Worm (Caenorhabditis elegans) whole organism, young adult: Measurements from ENCODE around the gene dct-12.
A peak's percentile ranks its signal among the peaks of the same experiment; 100 is the strongest.

Source experiments
- B0336.3 ChIP-seq: fragments of 200-800 bp; sonication (Bioruptor generic); IDR thresholded peaks from 2 replicates; pipeline ENCODE4 v1.3.6; 2022; ENCODE audit warnings: missing genetic modification characterization, missing compliant biosample characterization
- C17E4.6 ChIP-seq: fragments of 200-800 bp; sonication (Bioruptor generic); IDR thresholded peaks from 2 replicates; pipeline ENCODE4 v1.3.6; 2022; ENCODE audit warnings: missing genetic modification reagents, missing genetic modification characterization, missing compliant biosample characterization
- F22D6.2 ChIP-seq: sonication (generic microtip); optimal IDR thresholded peaks from 2 replicates; lab custom pipeline; 2016; ENCODE audit warnings: mild to moderate bottlenecking, missing genetic modification characterization, missing compliant biosample characterization
- F23B12.7 ChIP-seq: sonication (generic microtip); optimal IDR thresholded peaks from 2 replicates; lab custom pipeline; 2017; ENCODE audit warnings: missing genetic modification characterization, mild to moderate bottlenecking, missing compliant biosample characterization, antibody characterized with exemption, moderate library complexity; ENCODE audit not compliant: insufficient read depth
- F37B4.10 ChIP-seq: fragments of 200-800 bp; sonication (Bioruptor generic); IDR thresholded peaks from 2 replicates; pipeline ENCODE4 v1.3.6; 2022; ENCODE audit warnings: missing genetic modification characterization, missing compliant biosample characterization
- F39B2.1 ChIP-seq: fragments of 200-800 bp; sonication (Bioruptor generic); IDR thresholded peaks from 2 replicates; pipeline ENCODE4 v1.3.6; 2022; ENCODE audit warnings: missing genetic modification reagents, missing genetic modification characterization, missing compliant biosample characterization
- F57C9.4 ChIP-seq: sonication (generic microtip); optimal IDR thresholded peaks from 2 replicates; lab custom pipeline; 2017; ENCODE audit warnings: mild to moderate bottlenecking, missing genetic modification characterization, missing compliant biosample characterization
- Y53G8AR.9 ChIP-seq: fragments of 200-800 bp; sonication (Bioruptor generic); conservative IDR thresholded peaks from 2 replicates; pipeline ENCODE4 v1.3.6; 2022; ENCODE audit warnings: missing genetic modification reagents, missing genetic modification characterization, missing compliant biosample characterization
- Y79H2A.3 ChIP-seq: fragments of 200-800 bp; sonication (Bioruptor generic); conservative IDR thresholded peaks from 2 replicates; pipeline ENCODE4 v1.3.6; 2022; ENCODE audit warnings: missing genetic modification reagents, missing genetic modification characterization, missing compliant biosample characterization
- ZK185.1 ChIP-seq: sonication (generic microtip); optimal IDR thresholded peaks from 2 replicates; lab custom pipeline; 2016; ENCODE audit warnings: mild to moderate bottlenecking, missing genetic modification characterization, missing compliant biosample characterization; ENCODE audit not compliant: poor library complexity, severe bottlenecking
- ama-1 ChIP-seq, 3 experiments: fragments of 150-350 bp in 1 of 3; sonication (generic microtip) in 2 of 3; optimal IDR thresholded peaks; 2 replicates each; lab custom pipeline; 2014 to 2018; ENCODE audit warnings: missing biosample characterization in 2 of 3, missing genetic modification characterization in 2 of 3, missing genetic modification reagents in 2 of 3
- atf-7 ChIP-seq: sonication (generic microtip); optimal IDR thresholded peaks from 2 replicates; lab custom pipeline; 2017; ENCODE audit warnings: mild to moderate bottlenecking, missing genetic modification characterization, missing compliant biosample characterization
- athp-1 ChIP-seq: sonication (generic microtip); optimal IDR thresholded peaks from 2 replicates; lab custom pipeline; 2017; ENCODE audit warnings: mild to moderate bottlenecking, missing genetic modification characterization, missing compliant biosample characterization
- attf-5 ChIP-seq: fragments of 200-800 bp; sonication (Bioruptor generic); optimal IDR thresholded peaks from 2 replicates; lab custom pipeline; 2018; ENCODE audit warnings: mild to moderate bottlenecking, missing genetic modification characterization, missing compliant biosample characterization
- attf-6 ChIP-seq: fragments of 200-800 bp; sonication (Bioruptor generic); IDR thresholded peaks from 2 replicates; pipeline ENCODE4 v1.3.6; 2022; ENCODE audit warnings: missing genetic modification reagents, missing genetic modification characterization, missing compliant biosample characterization
- cebp-2 ChIP-seq: fragments of 200-800 bp; sonication (Bioruptor generic); IDR thresholded peaks from 2 replicates; pipeline ENCODE4 v1.3.6; 2022; ENCODE audit warnings: missing genetic modification characterization, missing compliant biosample characterization
- die-1 ChIP-seq: sonication (generic microtip); optimal IDR thresholded peaks from 2 replicates; lab custom pipeline; 2016; ENCODE audit warnings: missing genotype, mild to moderate bottlenecking, missing genetic modification characterization, missing compliant biosample characterization
- dpl-1 ChIP-seq: fragments of 150-350 bp; optimal IDR thresholded peaks from 2 replicates; lab custom pipeline; 2014; ENCODE audit warnings: missing biosample characterization, missing genetic modification reagents, missing genetic modification characterization
- egl-18 ChIP-seq: fragments of 200-800 bp; sonication (Bioruptor generic); IDR thresholded peaks from 2 replicates; pipeline ENCODE4 v1.3.6; 2022; ENCODE audit warnings: missing genetic modification reagents, missing genetic modification characterization, missing compliant biosample characterization
- egl-44 ChIP-seq: fragments of 200-800 bp; sonication (Bioruptor generic); IDR thresholded peaks from 2 replicates; pipeline ENCODE4 v1.3.6; 2022; ENCODE audit warnings: missing genetic modification reagents, missing genetic modification characterization, missing compliant biosample characterization
- ets-4 ChIP-seq: fragments of 200-800 bp; sonication (Bioruptor generic); optimal IDR thresholded peaks from 2 replicates; lab custom pipeline; 2018; ENCODE audit warnings: mild to moderate bottlenecking, missing genetic modification characterization, missing compliant biosample characterization
- hlh-12 ChIP-seq: sonication (generic microtip); optimal IDR thresholded peaks from 2 replicates; lab custom pipeline; 2016; ENCODE audit warnings: missing genetic modification characterization, missing compliant biosample characterization
- hrde-1 ChIP-seq: sonication (generic microtip); optimal IDR thresholded peaks from 2 replicates; lab custom pipeline; 2016; ENCODE audit warnings: missing genetic modification characterization, mild to moderate bottlenecking, missing compliant biosample characterization, moderate library complexity, missing genotype, missing genetic modification reagents, borderline replicate concordance
- let-607 ChIP-seq, 2 experiments: fragments of 200-800 bp in 1 of 2; sonication (Bioruptor generic) in 1 of 2; sonication (generic microtip) in 1 of 2; optimal IDR thresholded peaks; 2 replicates each; lab custom pipeline; 2016 to 2018; ENCODE audit warnings: mild to moderate bottlenecking in 2 of 2, missing compliant biosample characterization in 2 of 2, missing genetic modification characterization in 2 of 2, moderate library complexity in 2 of 2, missing genotype in 1 of 2
- madf-10 ChIP-seq: sonication (generic microtip); optimal IDR thresholded peaks from 2 replicates; lab custom pipeline; 2016; ENCODE audit warnings: mild to moderate bottlenecking, missing genetic modification characterization, missing compliant biosample characterization
- mes-4 ChIP-seq: sonication (generic microtip); optimal IDR thresholded peaks from 2 replicates; lab custom pipeline; 2016; ENCODE audit warnings: missing genotype, missing genetic modification characterization, missing compliant biosample characterization
- nfya-2 ChIP-seq: fragments of 200-800 bp; sonication (Bioruptor generic); IDR thresholded peaks from 2 replicates; pipeline ENCODE4 v1.3.6; 2022; ENCODE audit warnings: missing genetic modification reagents, missing genetic modification characterization, missing compliant biosample characterization
- nhr-120 ChIP-seq: fragments of 200-800 bp; sonication (Bioruptor generic); IDR thresholded peaks from 2 replicates; pipeline ENCODE4 v1.3.6; 2022; ENCODE audit warnings: missing genetic modification characterization, missing compliant biosample characterization
- nhr-80 ChIP-seq: sonication (generic microtip); optimal IDR thresholded peaks from 2 replicates; lab custom pipeline; 2016; ENCODE audit warnings: missing genetic modification characterization, missing compliant biosample characterization
- rcor-1 ChIP-seq: fragments of 200-800 bp; sonication (Bioruptor generic); IDR thresholded peaks from 2 replicates; pipeline ENCODE4 v1.3.6; 2022; ENCODE audit warnings: missing genetic modification reagents, missing genetic modification characterization, missing compliant biosample characterization
- repo-1 ChIP-seq: sonication (generic microtip); optimal IDR thresholded peaks from 2 replicates; lab custom pipeline; 2017; ENCODE audit warnings: mild to moderate bottlenecking, missing genetic modification characterization, missing compliant biosample characterization
- unc-62 ChIP-seq: fragments of 150-350 bp; optimal IDR thresholded peaks from 2 replicates; lab custom pipeline; 2014; ENCODE audit warnings: missing biosample characterization, missing genetic modification reagents, missing genetic modification characterization
- ztf-25 ChIP-seq: fragments of 200-800 bp; sonication (Bioruptor generic); IDR thresholded peaks from 2 replicates; pipeline ENCODE4 v1.3.6; 2022; ENCODE audit warnings: missing genetic modification reagents, missing genetic modification characterization, missing compliant biosample characterization
- ztf-28 ChIP-seq: fragments of 200-800 bp; sonication (Bioruptor generic); IDR thresholded peaks from 2 replicates; pipeline ENCODE4 v1.3.6; 2022; ENCODE audit warnings: missing genetic modification reagents, missing genetic modification characterization, missing compliant biosample characterization

dct-12 gene

DNA sequence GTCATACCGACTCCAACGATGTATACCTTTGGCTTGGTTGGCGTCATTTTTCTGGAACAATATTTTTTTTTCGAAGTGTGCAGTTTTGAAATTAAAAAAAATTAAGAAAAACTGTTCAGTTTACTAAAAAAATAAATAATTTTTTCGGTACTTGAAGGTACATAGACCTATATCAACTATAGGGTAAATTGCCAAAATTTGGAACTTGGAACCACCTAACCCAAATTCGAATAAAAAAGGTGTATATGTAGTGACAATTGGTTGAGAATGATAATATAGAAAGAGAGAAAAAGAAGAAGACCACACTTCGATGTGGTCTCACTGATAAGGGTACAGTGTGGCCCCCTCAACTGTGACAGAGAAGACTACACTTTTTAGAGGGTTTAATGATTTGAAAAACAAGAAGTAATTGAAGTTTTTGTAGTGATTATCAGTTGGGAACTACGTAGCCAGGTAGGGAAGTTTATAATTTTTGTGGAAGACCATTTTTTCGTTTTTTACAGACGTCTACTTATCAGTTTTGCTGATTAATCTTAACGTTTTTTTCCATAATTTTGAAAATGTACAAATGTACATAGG is 6.5 kb downstream of the dct-12 start, which contains the start of gene daf-22:
TSS of gene daf-22 (minus strand) at position 51 of the 579 bp plus-strand sequence.
- TF ChIP-seq unc-62 (no peak), let-607 (tag; optimal IDR thresholded peaks at IDR 0.05; lab: Kevin White, UChicago) (peak in 1 of 2 experiments; percentile 23), athp-1 (no peak), attf-6 (no peak), nhr-80 (tag; lab: Kevin White, UChicago) (peak; percentile 78)
- TF ChIP-seq, all 124 proteins: peak for 2

- TF ChIP-seq cebp-2 (GFP tag; lab: Robert Waterston, UW), result no peak
- TF ChIP-seq F22D6.2 (tag; lab: Kevin White, UChicago), result no peak
- TF ChIP-seq ets-4, result no peak
- TF ChIP-seq, all 124 proteins: peak for 0
These were observed 11.8 kb downstream of the dct-12 start, which contains the start of gene sre-26 for ce11 chrII:12420486-12420885. TSS of gene sre-26 (minus strand) at chrII:12420586.

- no peak for TF ChIP-seq C17E4.6 (GFP tag; lab: Robert Waterston, UW)
- TF ChIP-seq nhr-120 (GFP tag; lab: Robert Waterston, UW), result no peak
- no peak for TF ChIP-seq ZK185.1 (tag; lab: Kevin White, UChicago)
- TF ChIP-seq Y53G8AR.9 (GFP tag; lab: Robert Waterston, UW), result no peak
These were observed 14.3 kb downstream of the dct-12 start for ce11 chrII:12417996-12418395.

DNA sequence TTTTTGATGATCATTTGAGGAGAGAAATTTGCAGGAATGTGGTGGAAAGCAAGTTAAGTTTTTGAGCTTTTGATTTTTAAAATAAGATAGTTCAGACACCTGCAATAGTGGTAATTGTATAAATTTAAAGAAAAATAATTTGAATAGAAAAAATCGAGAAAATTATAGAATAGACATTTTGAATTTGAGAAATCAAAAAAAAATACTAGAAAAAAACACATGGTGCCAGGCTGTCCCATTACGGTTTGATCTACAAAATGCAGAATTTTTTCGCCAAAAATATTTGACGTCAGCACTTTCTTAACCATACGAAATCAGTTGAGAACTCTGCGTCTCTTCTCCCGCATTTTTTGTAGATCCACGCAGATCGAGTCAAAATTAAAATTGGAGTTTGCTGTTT is 14.7 kb downstream of the dct-12 start, which contains the start of gene sre-27:
TSS of gene sre-27 (minus strand) at position 101 of the 400 bp plus-strand sequence.
- TF ChIP-seq rcor-1 (GFP tag; lab: Robert Waterston, UW), result no peak
- TF ChIP-seq ztf-28, result no peak
- no peak for TF ChIP-seq mes-4 (tag; lab: Kevin White, UChicago)
- no peak for TF ChIP-seq F57C9.4 (tag; lab: Kevin White, UChicago)
- TF ChIP-seq ztf-25 (GFP tag; lab: Robert Waterston, UW), result no peak
- TF ChIP-seq, all 124 proteins: peak for 0

- TF ChIP-seq F23B12.7 (tag; lab: Kevin White, UChicago) (no peak), atf-7 (tag; lab: Kevin White, UChicago) (no peak), F39B2.1 (GFP tag; lab: Robert Waterston, UW) (no peak), hrde-1 (no peak), egl-44 (GFP tag; lab: Robert Waterston, UW) (no peak), F37B4.10 (GFP tag; lab: Robert Waterston, UW) (no peak), ama-1 (optimal IDR thresholded peaks at IDR 0.05; lab: Kevin White, UChicago) (no peak), ama-1 (GFP tag; optimal IDR thresholded peaks at IDR 0.05; lab: Kevin White, UChicago) (no peak), madf-10 (no peak), repo-1 (tag; lab: Kevin White, UChicago) (no peak), B0336.3 (no peak), egl-18 (GFP tag; lab: Robert Waterston, UW) (no peak), attf-5 (no peak), nfya-2 (GFP tag; lab: Robert Waterston, UW) (no peak), dpl-1 (GFP tag; lab: Kevin White, UChicago) (no peak), hlh-12 (tag; lab: Kevin White, UChicago) (no peak), die-1 (no peak), Y79H2A.3 (GFP tag; lab: Robert Waterston, UW) (no peak)
- TF ChIP-seq, all 124 proteins: peak for 0
These were observed 17.5 kb downstream of the dct-12 start, which contains the start of gene Y57A10C.11 for ce11 chrII:12414805-12415204. TSS of gene Y57A10C.11 (minus strand) at chrII:12414905.
